Fruit fly (Drosophila melanogaster) whole organism, embryonic: ENCODE data around the gene mdu.

ENCODE experiments used
- B-H1 ChIP-seq: fragments of 200-800 bp; sonication (Bioruptor generic); IDR thresholded peaks from 3 replicates; pipeline ENCODE4 v1.3.6; 2022; ENCODE audit warnings: missing biosample characterization, missing genetic modification characterization
- CG11398 ChIP-seq: fragments of 200-800 bp; sonication (Bioruptor generic); optimal IDR thresholded peaks from 2 replicates; lab custom pipeline; 2016; ENCODE audit warnings: missing biosample characterization, missing genetic modification characterization
- CG12155 ChIP-seq: fragments of 200-800 bp; sonication (Bioruptor generic); optimal IDR thresholded peaks from 3 replicates; lab custom pipeline; 2016; ENCODE audit warnings: missing biosample characterization, missing genetic modification characterization
- CG12659 ChIP-seq: fragments of 200-800 bp; sonication (Bioruptor generic); optimal IDR thresholded peaks from 3 replicates; lab custom pipeline; 2017; ENCODE audit warnings: mild to moderate bottlenecking, missing biosample characterization, missing genetic modification reagents, missing genetic modification characterization
- CG12769 ChIP-seq: fragments of 200-800 bp; sonication (Bioruptor generic); optimal IDR thresholded peaks from 2 replicates; lab custom pipeline; 2019; ENCODE audit warnings: missing biosample characterization, mild to moderate bottlenecking, missing genetic modification characterization, moderate library complexity
- CG15011 ChIP-seq: fragments of 200-800 bp; sonication (Bioruptor generic); optimal IDR thresholded peaks from 3 replicates; lab custom pipeline; 2018; ENCODE audit warnings: missing biosample characterization, mild to moderate bottlenecking, missing genetic modification characterization
- CG15269 ChIP-seq: fragments of 200-800 bp; sonication (Bioruptor generic); optimal IDR thresholded peaks from 2 replicates; lab custom pipeline; 2018; ENCODE audit warnings: missing biosample characterization, mild to moderate bottlenecking, missing genetic modification characterization, moderate library complexity
- CG16815 ChIP-seq: fragments of 200-800 bp; sonication (Bioruptor generic); optimal IDR thresholded peaks from 3 replicates; lab custom pipeline; 2017; ENCODE audit warnings: missing biosample characterization, mild to moderate bottlenecking, missing genetic modification characterization
- CG16863 ChIP-seq: fragments of 200-800 bp; sonication (Bioruptor generic); optimal IDR thresholded peaks from 3 replicates; lab custom pipeline; 2016; ENCODE audit warnings: missing biosample characterization, missing genetic modification characterization
- CG18619 ChIP-seq: fragments of 200-800 bp; sonication (Bioruptor generic); optimal IDR thresholded peaks from 3 replicates; lab custom pipeline; 2017; ENCODE audit warnings: missing biosample characterization, mild to moderate bottlenecking, missing genetic modification characterization
- CG2678 ChIP-seq: fragments of 200-800 bp; sonication (Bioruptor generic); optimal IDR thresholded peaks from 3 replicates; lab custom pipeline; 2019; ENCODE audit warnings: missing biosample characterization, mild to moderate bottlenecking, missing genetic modification characterization, moderate library complexity
- CG3407 ChIP-seq: fragments of 200-800 bp; sonication (Bioruptor generic); optimal IDR thresholded peaks from 2 replicates; lab custom pipeline; 2018; ENCODE audit warnings: missing biosample characterization, mild to moderate bottlenecking, missing genetic modification characterization
- CG34422 ChIP-seq: fragments of 200-800 bp; sonication (Bioruptor generic); IDR thresholded peaks from 3 replicates; pipeline ENCODE4 v1.3.6; 2022; ENCODE audit warnings: missing biosample characterization, missing genetic modification characterization
- CG43689 ChIP-seq: fragments of 200-800 bp; sonication (Bioruptor generic); IDR thresholded peaks from 2 replicates; pipeline ENCODE4 v1.3.6; 2022; ENCODE audit warnings: missing biosample characterization, missing genetic modification characterization
- CG4617 ChIP-seq: fragments of 200-800 bp; sonication (Bioruptor generic); optimal IDR thresholded peaks from 3 replicates; lab custom pipeline; 2016; ENCODE audit warnings: missing biosample characterization, missing genetic modification characterization, borderline replicate concordance
- CG4730 ChIP-seq: fragments of 200-800 bp; sonication (Bioruptor generic); IDR thresholded peaks from 2 replicates; pipeline ENCODE4 v1.3.6; 2022; ENCODE audit warnings: missing biosample characterization, missing genetic modification characterization
- CG6254 ChIP-seq: fragments of 200-800 bp; sonication (Bioruptor generic); optimal IDR thresholded peaks from 3 replicates; lab custom pipeline; 2017; ENCODE audit warnings: mild to moderate bottlenecking, missing biosample characterization, missing genetic modification reagents, missing genetic modification characterization
- CG9215 ChIP-seq: fragments of 200-800 bp; sonication (Bioruptor generic); IDR thresholded peaks from 2 replicates; pipeline ENCODE4 v1.3.6; 2022; ENCODE audit warnings: missing biosample characterization, missing genetic modification characterization
- CG9437 ChIP-seq: fragments of 200-800 bp; sonication (Bioruptor generic); optimal IDR thresholded peaks from 2 replicates; lab custom pipeline; 2018; ENCODE audit warnings: missing biosample characterization, mild to moderate bottlenecking, missing genetic modification characterization
- CG9817 ChIP-seq: fragments of 200-800 bp; sonication (Bioruptor generic); optimal IDR thresholded peaks from 2 replicates; lab custom pipeline; 2018; ENCODE audit warnings: missing biosample characterization, mild to moderate bottlenecking, missing genetic modification characterization, moderate library complexity
- D ChIP-seq, 2 experiments: fragments of 200-800 bp in 1 of 2; fragments of >200 bp in 1 of 2; sonication (Bioruptor generic) in 1 of 2; optimal IDR thresholded peaks; 2 replicates in 1 of 2; 3 replicates in 1 of 2; lab custom pipeline; 2017; ENCODE audit warnings: mild to moderate bottlenecking in 1 of 2, missing biosample characterization in 1 of 2, missing genetic modification characterization in 1 of 2, missing genetic modification reagents in 1 of 2
- HLHmδ ChIP-seq: fragments of 200-800 bp; sonication (Bioruptor generic); optimal IDR thresholded peaks from 2 replicates; lab custom pipeline; 2018; ENCODE audit warnings: missing biosample characterization, mild to moderate bottlenecking, missing genetic modification characterization, moderate library complexity
- HmgD ChIP-seq: fragments of 200-800 bp; sonication (Bioruptor generic); optimal IDR thresholded peaks from 3 replicates; lab custom pipeline; 2016; ENCODE audit warnings: missing biosample characterization, missing genetic modification characterization
- MBD-R2 ChIP-seq: fragments of 200-800 bp; sonication (Bioruptor generic); IDR thresholded peaks from 2 replicates; pipeline ENCODE4 v1.3.6; 2022; ENCODE audit warnings: missing biosample characterization, missing genetic modification characterization
- Pdp1 ChIP-seq, 2 experiments: fragments of 200-800 bp; sonication (Bioruptor generic); optimal IDR thresholded peaks; 3 replicates each; lab custom pipeline; 2016; ENCODE audit warnings: missing biosample characterization in 2 of 2, missing genetic modification characterization in 2 of 2, mild to moderate bottlenecking in 1 of 2, moderate library complexity in 1 of 2
- Poxn ChIP-seq: fragments of 200-800 bp; sonication (Bioruptor generic); IDR thresholded peaks from 2 replicates; pipeline ENCODE4 v1.3.6; 2022; ENCODE audit warnings: missing biosample characterization, missing genetic modification characterization
- Usf ChIP-seq: fragments of 200-800 bp; sonication (Bioruptor generic); optimal IDR thresholded peaks from 2 replicates; lab custom pipeline; 2017; ENCODE audit warnings: missing genotype, missing biosample characterization, missing genetic modification characterization
- Xrp1 ChIP-seq: fragments of 200-800 bp; sonication (Bioruptor generic); IDR thresholded peaks from 2 replicates; pipeline ENCODE4 v1.3.6; 2022; ENCODE audit warnings: missing biosample characterization, missing genetic modification characterization
- ab ChIP-seq: fragments of 200-800 bp; sonication (Bioruptor generic); optimal IDR thresholded peaks from 2 replicates; lab custom pipeline; 2016; ENCODE audit warnings: missing biosample characterization, missing genetic modification characterization
- bab2 ChIP-seq: fragments of 200-800 bp; sonication (Bioruptor generic); optimal IDR thresholded peaks from 2 replicates; lab custom pipeline; 2016; ENCODE audit warnings: missing biosample characterization, missing genetic modification characterization
- cg ChIP-seq: fragments of 200-800 bp; sonication (Bioruptor generic); optimal IDR thresholded peaks from 3 replicates; lab custom pipeline; 2019; ENCODE audit warnings: missing biosample characterization, mild to moderate bottlenecking, missing genetic modification characterization, moderate library complexity
- ftz-f1 ChIP-seq: fragments of 200-800 bp; sonication (Bioruptor generic); optimal IDR thresholded peaks from 2 replicates; lab custom pipeline; 2016; ENCODE audit warnings: missing biosample characterization, missing genetic modification characterization
- gfzf ChIP-seq: fragments of 200-800 bp; sonication (Bioruptor generic); optimal IDR thresholded peaks from 2 replicates; lab custom pipeline; 2016; ENCODE audit warnings: missing biosample characterization, mild to moderate bottlenecking, missing genetic modification characterization, moderate library complexity
- ind ChIP-seq: fragments of 200-800 bp; sonication (Bioruptor generic); optimal IDR thresholded peaks from 3 replicates; lab custom pipeline; 2016; ENCODE audit warnings: missing biosample characterization, missing genetic modification characterization
- jumu ChIP-seq: fragments of 200-800 bp; sonication (Bioruptor generic); optimal IDR thresholded peaks from 3 replicates; lab custom pipeline; 2016; ENCODE audit warnings: missing biosample characterization, missing genetic modification characterization
- knrl ChIP-seq: fragments of 200-800 bp; sonication (Bioruptor generic); IDR thresholded peaks from 3 replicates; pipeline ENCODE4 v1.3.6; 2022; ENCODE audit warnings: missing biosample characterization, missing genetic modification characterization; ENCODE audit not compliant: partially characterized antibody
- nmo ChIP-seq: fragments of 200-800 bp; sonication (Bioruptor generic); optimal IDR thresholded peaks from 2 replicates; lab custom pipeline; 2018; ENCODE audit warnings: missing biosample characterization, mild to moderate bottlenecking, missing genetic modification characterization, moderate library complexity
- pan ChIP-seq, 4 experiments: fragments of >200 bp in 3 of 4; fragments of 200-800 bp in 1 of 4; sonication (Bioruptor generic) in 1 of 4; optimal IDR thresholded peaks in 3 of 4; IDR thresholded peaks in 1 of 4; 2 replicates each; pipeline versions ENCODE4 v1.3.6 to Lab custom; 2017 to 2022; ENCODE audit warnings: missing biosample characterization in 2 of 4, missing genetic modification characterization in 2 of 4, mixed read lengths in 1 of 4
- phol ChIP-seq: fragments of 200-800 bp; sonication (Bioruptor generic); optimal IDR thresholded peaks from 3 replicates; lab custom pipeline; 2018; ENCODE audit warnings: missing biosample characterization, mild to moderate bottlenecking, missing genetic modification characterization, moderate library complexity
- pita ChIP-seq: fragments of 200-800 bp; sonication (Bioruptor generic); optimal IDR thresholded peaks from 2 replicates; lab custom pipeline; 2017; ENCODE audit warnings: missing biosample characterization, mild to moderate bottlenecking, missing genetic modification characterization
- pnt ChIP-seq: fragments of 200-800 bp; sonication (Bioruptor generic); optimal IDR thresholded peaks from 3 replicates; lab custom pipeline; 2016; ENCODE audit warnings: missing biosample characterization, missing genetic modification characterization
- pum ChIP-seq: fragments of 200-800 bp; sonication (Bioruptor generic); optimal IDR thresholded peaks from 2 replicates; lab custom pipeline; 2016; ENCODE audit warnings: missing biosample characterization, missing genetic modification characterization
- row ChIP-seq: fragments of 200-800 bp; sonication (Bioruptor generic); IDR thresholded peaks from 3 replicates; pipeline ENCODE4 v1.3.6; 2022; ENCODE audit warnings: missing biosample characterization, missing genetic modification characterization
- scrt ChIP-seq: fragments of 200-800 bp; sonication (Bioruptor generic); optimal IDR thresholded peaks from 2 replicates; lab custom pipeline; 2018; ENCODE audit warnings: missing biosample characterization, mild to moderate bottlenecking, missing genetic modification characterization, moderate library complexity
- sens-2 ChIP-seq: fragments of 200-800 bp; sonication (Bioruptor generic); IDR thresholded peaks from 2 replicates; pipeline ENCODE4 v1.3.6; 2022; ENCODE audit warnings: missing biosample characterization, missing genetic modification characterization
- slbo ChIP-seq: fragments of 200-800 bp; sonication (Bioruptor generic); IDR thresholded peaks from 2 replicates; pipeline ENCODE4 v1.3.6; 2022; ENCODE audit warnings: missing biosample characterization, missing genetic modification characterization
- so ChIP-seq: fragments of 200-800 bp; sonication (Bioruptor generic); IDR thresholded peaks from 3 replicates; pipeline ENCODE4 v1.3.6; 2022; ENCODE audit warnings: missing biosample characterization, missing genetic modification characterization
- sob ChIP-seq: fragments of 200-800 bp; sonication (Bioruptor generic); IDR thresholded peaks from 2 replicates; pipeline ENCODE4 v1.3.6; 2022; ENCODE audit warnings: missing biosample characterization, missing genetic modification characterization
- tna ChIP-seq: fragments of 200-800 bp; sonication (Bioruptor generic); IDR thresholded peaks from 2 replicates; pipeline ENCODE4 v1.3.6; 2022; ENCODE audit warnings: missing biosample characterization, missing genetic modification characterization; ENCODE audit not compliant: partially characterized antibody
- vvl ChIP-seq: fragments of 200-800 bp; sonication (Bioruptor generic); IDR thresholded peaks from 2 replicates; pipeline ENCODE4 v1.3.6; 2022; ENCODE audit warnings: missing biosample characterization, missing genetic modification characterization

Gene mdu

DNA sequence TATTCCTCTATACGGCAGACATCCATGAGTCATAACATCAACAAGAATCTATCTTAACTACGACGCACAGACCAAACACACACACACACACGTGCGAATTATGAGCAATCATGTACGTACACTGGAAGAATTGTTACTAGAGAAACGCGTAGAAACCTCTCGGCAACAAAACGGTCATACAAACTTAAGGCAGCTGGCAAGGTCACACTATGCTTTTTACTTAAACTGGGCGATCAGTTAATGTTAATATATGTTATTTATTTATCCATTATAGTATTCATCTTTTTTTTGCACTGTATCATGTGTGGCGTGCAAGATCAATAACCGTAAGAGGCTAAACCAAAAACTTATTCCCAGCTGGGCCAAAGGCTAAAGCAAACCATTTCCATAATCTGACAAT, 42.2 kb downstream of the mdu start (continued):
- TF ChIP-seq CG43689 (GFP tag; lab: Robert Waterston, UW): 0 out of 2 replicates have a peak, but pooled peaks have one; percentile 7
- peak; percentile 5 for TF ChIP-seq CG12155 (GFP tag; lab: Kevin White, UChicago)
- no peak for TF ChIP-seq ftz-f1 (GFP tag; lab: Kevin White, UChicago)
- peak; percentile 16 for TF ChIP-seq ind (GFP tag; lab: Kevin White, UChicago)
- TF ChIP-seq CG9817 (tag; lab: Kevin White, UChicago): peak; percentile 25
- TF ChIP-seq bab2 (GFP tag; lab: Kevin White, UChicago): no peak
- TF ChIP-seq CG16815 (GFP tag; lab: Kevin White, UChicago): no peak
- no peak for TF ChIP-seq HLHmδ (GFP tag; lab: Kevin White, UChicago)
- no peak for TF ChIP-seq Usf
- TF ChIP-seq CG9437 (GFP tag; lab: Kevin White, UChicago): no peak
- no peak for TF ChIP-seq sob
- TF ChIP-seq CG4617 (GFP tag; lab: Kevin White, UChicago): no peak
- no peak for TF ChIP-seq pnt (GFP tag; lab: Kevin White, UChicago)
- no peak for TF ChIP-seq HmgD (GFP tag; lab: Kevin White, UChicago)
- TF ChIP-seq CG11398 (GFP tag; lab: Kevin White, UChicago): no peak
- TF ChIP-seq slbo (GFP tag; lab: Robert Waterston, UW): peak; percentile 64
- TF ChIP-seq pan (optimal IDR thresholded peaks at IDR 0.05; lab: Kevin White, UChicago): no peak
- no peak for TF ChIP-seq pan (GFP tag; optimal IDR thresholded peaks at IDR 0.05 in 1 of 2, IDR thresholded peaks at IDR 0.05 in 1 of 2)
- no peak for TF ChIP-seq Xrp1
- no peak for TF ChIP-seq vvl (GFP tag; lab: Robert Waterston, UW)
- no peak for TF ChIP-seq tna (GFP tag; lab: Robert Waterston, UW)
- no peak for TF ChIP-seq B-H1 (GFP tag; lab: Robert Waterston, UW)
- TF ChIP-seq CG3407: no peak
- no peak for TF ChIP-seq Pdp1 (GFP tag; optimal IDR thresholded peaks at IDR 0.05; lab: Kevin White, UChicago)
- peak; percentile 20 for TF ChIP-seq CG12769 (tag; lab: Kevin White, UChicago)
- no peak for TF ChIP-seq pita (GFP tag; lab: Kevin White, UChicago)
- TF ChIP-seq knrl (GFP tag; lab: Robert Waterston, UW): no peak
- no peak for TF ChIP-seq CG9215 (GFP tag; lab: Robert Waterston, UW)
- no peak for TF ChIP-seq Poxn (GFP tag; lab: Robert Waterston, UW)
- no peak for TF ChIP-seq MBD-R2 (GFP tag; lab: Robert Waterston, UW)
- TF ChIP-seq sens-2 (GFP tag; lab: Robert Waterston, UW): no peak
- peak; percentile 2 for TF ChIP-seq CG12659
- TF ChIP-seq CG4730 (GFP tag; lab: Robert Waterston, UW): no peak
- TF ChIP-seq CG16863 (GFP tag; lab: Kevin White, UChicago): no peak
- peak; percentile 39 for TF ChIP-seq row (GFP tag; lab: Robert Waterston, UW)
- peak; percentile 52 for TF ChIP-seq CG2678
- TF ChIP-seq ab (GFP tag; lab: Kevin White, UChicago): no peak
- TF ChIP-seq phol: peak; percentile 11
- no peak for TF ChIP-seq jumu (GFP tag; lab: Kevin White, UChicago)
- TF ChIP-seq nmo (GFP tag; lab: Kevin White, UChicago): peak; percentile 10
- peak; percentile 22 for TF ChIP-seq CG15269
- TF ChIP-seq CG18619 (GFP tag; lab: Kevin White, UChicago): no peak
- no peak for TF ChIP-seq CG34422 (GFP tag; lab: Robert Waterston, UW)
- TF ChIP-seq cg (GFP tag; lab: Kevin White, UChicago): no peak
- TF ChIP-seq CG15011 (GFP tag; lab: Kevin White, UChicago): no peak
- no peak for TF ChIP-seq CG6254 (GFP tag; lab: Kevin White, UChicago)
- no peak for TF ChIP-seq so (GFP tag; lab: Robert Waterston, UW)
- no peak for TF ChIP-seq D (optimal IDR thresholded peaks at IDR 0.05; lab: Kevin White, UChicago)
- TF ChIP-seq D (GFP tag; optimal IDR thresholded peaks at IDR 0.05; lab: Kevin White, UChicago): no peak
- no peak for TF ChIP-seq pum
- TF ChIP-seq scrt (GFP tag; lab: Kevin White, UChicago): peak; percentile 21
- no peak for TF ChIP-seq gfzf (GFP tag; lab: Kevin White, UChicago)
